Fruit fly (Drosophila melanogaster) whole organism, embryonic: ENCODE results near the gene Takl2.

Source experiments
- ATbp ChIP-seq: fragments of 200-800 bp; sonication (Bioruptor generic); optimal IDR thresholded peaks from 2 replicates; lab custom pipeline; 2017; ENCODE audit warnings: missing biosample characterization, mild to moderate bottlenecking, missing genetic modification characterization, missing genetic modification reagents
- Atf-2 ChIP-seq: fragments of 200-800 bp; sonication (Bioruptor generic); optimal IDR thresholded peaks from 2 replicates; lab custom pipeline; 2016; ENCODE audit warnings: missing biosample characterization, missing genetic modification characterization
- Bgb ChIP-seq: fragments of 200-800 bp; sonication (Bioruptor generic); IDR thresholded peaks from 2 replicates; pipeline ENCODE4 v1.3.6; 2022; ENCODE audit warnings: missing biosample characterization, missing genetic modification characterization; ENCODE audit not compliant: partially characterized antibody
- Bteb2 ChIP-seq: fragments of 200-800 bp; sonication (Bioruptor generic); optimal IDR thresholded peaks from 2 replicates; lab custom pipeline; 2016; ENCODE audit warnings: missing biosample characterization, missing genetic modification characterization
- CG1024 ChIP-seq: fragments of 200-800 bp; sonication (Bioruptor generic); IDR thresholded peaks from 2 replicates; pipeline ENCODE4 v1.3.6; 2022; ENCODE audit warnings: missing biosample characterization, missing genetic modification characterization
- CG12299 ChIP-seq: fragments of 200-800 bp; sonication (Bioruptor generic); optimal IDR thresholded peaks from 2 replicates; lab custom pipeline; 2018; ENCODE audit warnings: missing biosample characterization, mild to moderate bottlenecking, missing genetic modification characterization
- CG12769 ChIP-seq: fragments of 200-800 bp; sonication (Bioruptor generic); optimal IDR thresholded peaks from 2 replicates; lab custom pipeline; 2019; ENCODE audit warnings: missing biosample characterization, mild to moderate bottlenecking, missing genetic modification characterization, moderate library complexity
- CG13123 ChIP-seq: fragments of 200-800 bp; sonication (Bioruptor generic); optimal IDR thresholded peaks from 2 replicates; lab custom pipeline; 2016; ENCODE audit warnings: missing biosample characterization, missing genetic modification characterization
- CG15011 ChIP-seq: fragments of 200-800 bp; sonication (Bioruptor generic); optimal IDR thresholded peaks from 3 replicates; lab custom pipeline; 2018; ENCODE audit warnings: missing biosample characterization, mild to moderate bottlenecking, missing genetic modification characterization
- CG15696 ChIP-seq: fragments of 200-800 bp; sonication (Bioruptor generic); optimal IDR thresholded peaks from 2 replicates; lab custom pipeline; 2019; ENCODE audit warnings: missing biosample characterization, mild to moderate bottlenecking, missing genetic modification characterization, moderate library complexity
- CG17385 ChIP-seq: fragments of 200-800 bp; sonication (Bioruptor generic); optimal IDR thresholded peaks from 3 replicates; lab custom pipeline; 2018; ENCODE audit warnings: missing biosample characterization, mild to moderate bottlenecking, missing genetic modification characterization
- CG31388 ChIP-seq: fragments of 200-800 bp; sonication (Bioruptor generic); optimal IDR thresholded peaks from 2 replicates; lab custom pipeline; 2016; ENCODE audit warnings: missing biosample characterization, missing genetic modification characterization
- CG4617 ChIP-seq: fragments of 200-800 bp; sonication (Bioruptor generic); optimal IDR thresholded peaks from 3 replicates; lab custom pipeline; 2016; ENCODE audit warnings: missing biosample characterization, missing genetic modification characterization, borderline replicate concordance
- CG5245 ChIP-seq: fragments of 200-800 bp; sonication (Bioruptor generic); optimal IDR thresholded peaks from 3 replicates; lab custom pipeline; 2016; ENCODE audit warnings: missing biosample characterization, missing genetic modification characterization
- CG6175 ChIP-seq: fragments of 200-800 bp; sonication (Bioruptor generic); IDR thresholded peaks from 3 replicates; pipeline ENCODE4 v1.3.6; 2022; ENCODE audit warnings: missing biosample characterization, missing genetic modification characterization
- CG7745 ChIP-seq: fragments of 200-800 bp; sonication (Bioruptor generic); optimal IDR thresholded peaks from 2 replicates; lab custom pipeline; 2018; ENCODE audit warnings: missing biosample characterization, mild to moderate bottlenecking, missing genetic modification characterization, moderate library complexity
- CG8281 ChIP-seq: fragments of 200-800 bp; sonication (Bioruptor generic); optimal IDR thresholded peaks from 2 replicates; lab custom pipeline; 2018; ENCODE audit warnings: missing biosample characterization, mild to moderate bottlenecking, missing genetic modification characterization, moderate library complexity
- CG9437 ChIP-seq: fragments of 200-800 bp; sonication (Bioruptor generic); optimal IDR thresholded peaks from 2 replicates; lab custom pipeline; 2018; ENCODE audit warnings: missing biosample characterization, mild to moderate bottlenecking, missing genetic modification characterization
- CG9817 ChIP-seq: fragments of 200-800 bp; sonication (Bioruptor generic); optimal IDR thresholded peaks from 2 replicates; lab custom pipeline; 2018; ENCODE audit warnings: missing biosample characterization, mild to moderate bottlenecking, missing genetic modification characterization, moderate library complexity
- Camta ChIP-seq: fragments of 200-800 bp; sonication (Bioruptor generic); optimal IDR thresholded peaks from 2 replicates; lab custom pipeline; 2016; ENCODE audit warnings: missing biosample characterization, missing genetic modification characterization
- CrebB ChIP-seq: fragments of 200-800 bp; sonication (Bioruptor generic); optimal IDR thresholded peaks from 3 replicates; lab custom pipeline; 2018; ENCODE audit warnings: missing biosample characterization, mild to moderate bottlenecking, missing genetic modification characterization
- E2f1 ChIP-seq: fragments of 200-800 bp; sonication (Bioruptor generic); IDR thresholded peaks from 2 replicates; pipeline ENCODE4 v1.3.6; 2022; ENCODE audit warnings: missing biosample characterization, missing genetic modification characterization
- Kr ChIP-seq: fragments of 200-800 bp; sonication (Bioruptor generic); optimal IDR thresholded peaks from 2 replicates; lab custom pipeline; 2017; ENCODE audit warnings: missing biosample characterization, mild to moderate bottlenecking, missing genetic modification characterization
- MTF-1 ChIP-seq: fragments of 200-800 bp; sonication (Bioruptor generic); optimal IDR thresholded peaks from 2 replicates; lab custom pipeline; 2018; ENCODE audit warnings: missing biosample characterization, mild to moderate bottlenecking, missing genetic modification characterization, borderline replicate concordance
- Max ChIP-seq: fragments of 200-800 bp; sonication (Bioruptor generic); optimal IDR thresholded peaks from 2 replicates; lab custom pipeline; 2016; ENCODE audit warnings: missing biosample characterization, mild to moderate bottlenecking, missing genetic modification characterization
- NC2β ChIP-seq: fragments of 200-800 bp; sonication (Bioruptor generic); optimal IDR thresholded peaks from 2 replicates; lab custom pipeline; 2016; ENCODE audit warnings: missing biosample characterization, missing genetic modification characterization
- Oli ChIP-seq: fragments of 200-800 bp; sonication (Bioruptor generic); optimal IDR thresholded peaks from 2 replicates; lab custom pipeline; 2018; ENCODE audit warnings: missing biosample characterization, mild to moderate bottlenecking, missing genetic modification characterization, moderate library complexity
- Poxn ChIP-seq: fragments of 200-800 bp; sonication (Bioruptor generic); IDR thresholded peaks from 2 replicates; pipeline ENCODE4 v1.3.6; 2022; ENCODE audit warnings: missing biosample characterization, missing genetic modification characterization
- Scr ChIP-seq: fragments of 200-800 bp; sonication (Bioruptor generic); IDR thresholded peaks from 2 replicates; pipeline ENCODE4 v1.3.6; 2022; ENCODE audit warnings: missing biosample characterization, missing genetic modification characterization; ENCODE audit not compliant: partially characterized antibody
- Tbp ChIP-seq: fragments of >200 bp; optimal IDR thresholded peaks from 2 replicates; lab custom pipeline; 2018; ENCODE audit warnings: missing biosample characterization, missing genetic modification characterization
- Trl ChIP-seq, 3 experiments: fragments of >200 bp in 2 of 3; fragments of 200-800 bp in 1 of 3; sonication (Bioruptor generic) in 1 of 3; optimal IDR thresholded peaks; 2 replicates in 1 of 3; 3 replicates in 2 of 3; lab custom pipeline; 2016 to 2017; ENCODE audit warnings: missing biosample characterization in 1 of 3, missing genetic modification characterization in 1 of 3
- amos ChIP-seq: fragments of 200-800 bp; sonication (Bioruptor generic); IDR thresholded peaks from 2 replicates; pipeline ENCODE4 v1.3.6; 2022; ENCODE audit warnings: missing biosample characterization, missing genetic modification characterization; ENCODE audit not compliant: partially characterized antibody
- caup ChIP-seq: fragments of 200-800 bp; sonication (Bioruptor generic); optimal IDR thresholded peaks from 3 replicates; lab custom pipeline; 2017; ENCODE audit warnings: missing biosample characterization, mild to moderate bottlenecking, missing genetic modification characterization, moderate library complexity; ENCODE audit not compliant: severe bottlenecking
- chm ChIP-seq: fragments of 200-800 bp; sonication (Bioruptor generic); IDR thresholded peaks from 2 replicates; pipeline ENCODE4 v1.3.6; 2022; ENCODE audit warnings: missing biosample characterization, missing genetic modification characterization
- ewg ChIP-seq: fragments of 200-800 bp; sonication (Bioruptor generic); optimal IDR thresholded peaks from 3 replicates; lab custom pipeline; 2017; ENCODE audit warnings: mild to moderate bottlenecking, missing biosample characterization, missing genetic modification reagents, missing genetic modification characterization
- fru ChIP-seq: fragments of >200 bp; optimal IDR thresholded peaks from 2 replicates; lab custom pipeline; 2017
- gt ChIP-seq: fragments of 200-800 bp; sonication (Bioruptor generic); IDR thresholded peaks from 2 replicates; pipeline ENCODE4 v1.3.6; 2022; ENCODE audit warnings: missing biosample characterization, missing genetic modification characterization
- inv ChIP-seq: fragments of 200-800 bp; sonication (Bioruptor generic); IDR thresholded peaks from 2 replicates; pipeline ENCODE4 v1.3.6; 2022; ENCODE audit warnings: missing biosample characterization, missing genetic modification characterization; ENCODE audit not compliant: partially characterized antibody
- jigr1 ChIP-seq: fragments of 200-800 bp; sonication (Bioruptor generic); IDR thresholded peaks from 3 replicates; pipeline ENCODE4 v1.3.6; 2022; ENCODE audit warnings: missing biosample characterization, missing genetic modification characterization
- klu ChIP-seq: fragments of 200-800 bp; sonication (Bioruptor generic); IDR thresholded peaks from 2 replicates; pipeline ENCODE4 v1.3.6; 2022; ENCODE audit warnings: missing biosample characterization, missing genetic modification characterization
- maf-S ChIP-seq: fragments of 200-800 bp; sonication (Bioruptor generic); optimal IDR thresholded peaks from 2 replicates; lab custom pipeline; 2016; ENCODE audit warnings: missing biosample characterization, missing genetic modification characterization
- nau ChIP-seq: fragments of 200-800 bp; sonication (Bioruptor generic); optimal IDR thresholded peaks from 3 replicates; lab custom pipeline; 2017; ENCODE audit warnings: missing biosample characterization, mild to moderate bottlenecking, missing genetic modification characterization, missing genetic modification reagents
- org-1 ChIP-seq: fragments of 200-800 bp; sonication (Bioruptor generic); optimal IDR thresholded peaks from 2 replicates; lab custom pipeline; 2017; ENCODE audit warnings: missing biosample characterization, missing genetic modification characterization
- pb ChIP-seq: fragments of 200-800 bp; sonication (Bioruptor generic); optimal IDR thresholded peaks from 3 replicates; lab custom pipeline; 2016; ENCODE audit warnings: missing biosample characterization, missing genetic modification characterization
- phol ChIP-seq: fragments of 200-800 bp; sonication (Bioruptor generic); optimal IDR thresholded peaks from 3 replicates; lab custom pipeline; 2018; ENCODE audit warnings: missing biosample characterization, mild to moderate bottlenecking, missing genetic modification characterization, moderate library complexity
- pum ChIP-seq: fragments of 200-800 bp; sonication (Bioruptor generic); optimal IDR thresholded peaks from 2 replicates; lab custom pipeline; 2016; ENCODE audit warnings: missing biosample characterization, missing genetic modification characterization
- sens ChIP-seq: fragments of 200-800 bp; sonication (Bioruptor generic); peaks from one replicate; lab custom pipeline; 2016; ENCODE audit warnings: missing biosample characterization, missing genetic modification characterization
- tap ChIP-seq: fragments of 200-800 bp; optimal IDR thresholded peaks from 3 replicates; lab custom pipeline; 2019; ENCODE audit warnings: missing biosample characterization, mild to moderate bottlenecking, missing genetic modification characterization, moderate library complexity
- tup ChIP-seq: fragments of 200-800 bp; sonication (Bioruptor generic); optimal IDR thresholded peaks from 2 replicates; lab custom pipeline; 2016; ENCODE audit warnings: missing biosample characterization, mild to moderate bottlenecking, missing genetic modification characterization, moderate library complexity
- vfl ChIP-seq: fragments of 200-800 bp; sonication (Bioruptor generic); optimal IDR thresholded peaks from 2 replicates; lab custom pipeline; 2016; ENCODE audit warnings: missing biosample characterization, missing genetic modification characterization

Takl2 gene

dm6 chr3R:22733751-22734150 lies at the start of gene Takl2:
Gene Takl2, minus strand, starts transcription at chr3R:22733851.
- TF ChIP-seq chm (no peak), CG4617 (GFP tag; lab: Kevin White, UChicago) (no peak), nau (GFP tag; lab: Kevin White, UChicago) (no peak), E2f1 (no peak), CG13123 (GFP tag; lab: Kevin White, UChicago) (no peak), CG15696 (tag; lab: Kevin White, UChicago) (no peak), CG1024 (no peak), inv (GFP tag; lab: Robert Waterston, UW) (no peak), jigr1 (GFP tag; lab: Robert Waterston, UW) (no peak), CG5245 (no peak), pum (GFP tag; lab: Kevin White, UChicago) (no peak), caup (GFP tag; lab: Kevin White, UChicago) (no peak), phol (tag; lab: Kevin White, UChicago) (no peak)

DNA sequence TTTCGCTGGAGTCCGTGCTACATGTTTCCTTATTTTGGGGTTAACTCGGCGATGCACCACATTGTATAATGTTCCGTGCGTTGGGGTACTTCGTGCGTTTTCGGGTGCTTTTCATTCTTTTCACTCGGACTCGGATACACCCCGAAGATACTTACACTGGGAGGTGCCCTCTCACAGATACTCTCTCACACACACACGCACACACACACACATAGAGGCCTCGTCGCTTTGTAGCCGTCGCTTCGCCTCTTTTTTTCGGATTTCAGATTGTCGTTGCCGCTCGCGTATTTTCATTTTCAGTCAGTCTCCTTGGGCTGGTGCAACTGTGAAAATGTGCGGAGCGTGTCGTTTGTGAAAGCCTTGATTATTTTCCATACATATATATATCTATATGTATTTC lies 47.8 kb upstream of the Takl2 start:
- TF ChIP-seq vfl (GFP tag; lab: Kevin White, UChicago), result no peak
- no peak for TF ChIP-seq org-1 (GFP tag; lab: Kevin White, UChicago)
- no peak for TF ChIP-seq CG9437 (GFP tag; lab: Kevin White, UChicago)
- TF ChIP-seq CG6175 (GFP tag; lab: Robert Waterston, UW), result no peak
- TF ChIP-seq ewg (GFP tag; lab: Kevin White, UChicago), result no peak
- no peak for TF ChIP-seq Poxn
- no peak for TF ChIP-seq CG12299 (tag; lab: Kevin White, UChicago)
- TF ChIP-seq CG9817 (tag; lab: Kevin White, UChicago), result no peak
- no peak for TF ChIP-seq tap (tag; lab: Kevin White, UChicago)
- TF ChIP-seq CG31388 (GFP tag; lab: Kevin White, UChicago), result no peak
- TF ChIP-seq maf-S (GFP tag; lab: Kevin White, UChicago), result no peak
- no peak for TF ChIP-seq klu (GFP tag; lab: Robert Waterston, UW)
- no peak for TF ChIP-seq Oli
- TF ChIP-seq CG8281 (tag; lab: Kevin White, UChicago), result no peak
- no peak for TF ChIP-seq ATbp (GFP tag; lab: Kevin White, UChicago)
- no peak for TF ChIP-seq sens (GFP tag; lab: Kevin White, UChicago)
- no peak for TF ChIP-seq CG15011
- TF ChIP-seq Camta (GFP tag; lab: Kevin White, UChicago), result no peak
- no peak for TF ChIP-seq NC2β (GFP tag; lab: Kevin White, UChicago)
- TF ChIP-seq CrebB, result peak; percentile 11
- no peak; the same call in 1 of the 2 replicates for TF ChIP-seq Bgb (GFP tag; lab: Robert Waterston, UW)
- TF ChIP-seq Trl (optimal IDR thresholded peaks at IDR 0.05; lab: Kevin White, UChicago), result peak; percentile 52 to 71
- no peak for TF ChIP-seq Trl (GFP tag; optimal IDR thresholded peaks at IDR 0.05; lab: Kevin White, UChicago)
- no peak for TF ChIP-seq tup
- peak; percentile 29 for TF ChIP-seq CG17385 (GFP tag; lab: Kevin White, UChicago)
- TF ChIP-seq Max (GFP tag; lab: Kevin White, UChicago), result no peak
- TF ChIP-seq amos, result no peak; the same call in 1 of the 2 replicates
- peak; percentile 7 for TF ChIP-seq CG12769 (tag; lab: Kevin White, UChicago)
- TF ChIP-seq Kr (GFP tag; lab: Kevin White, UChicago), result no peak
- TF ChIP-seq pb (GFP tag; lab: Kevin White, UChicago), result no peak
- TF ChIP-seq Atf-2 (GFP tag; lab: Kevin White, UChicago), result no peak
- no peak for TF ChIP-seq CG7745 (tag; lab: Kevin White, UChicago)
- no peak for TF ChIP-seq Bteb2 (GFP tag; lab: Kevin White, UChicago)
- TF ChIP-seq Scr (GFP tag; lab: Robert Waterston, UW), result no peak
- no peak for TF ChIP-seq gt (GFP tag; lab: Robert Waterston, UW)
- no peak for TF ChIP-seq MTF-1 (GFP tag; lab: Kevin White, UChicago)
- TF ChIP-seq fru (lab: Kevin White, UChicago), result no peak
- TF ChIP-seq Tbp (GFP tag; lab: Kevin White, UChicago), result no peak
